1 worm cellular context compared by ENCODE assay signal in the genomic region with DNA sequence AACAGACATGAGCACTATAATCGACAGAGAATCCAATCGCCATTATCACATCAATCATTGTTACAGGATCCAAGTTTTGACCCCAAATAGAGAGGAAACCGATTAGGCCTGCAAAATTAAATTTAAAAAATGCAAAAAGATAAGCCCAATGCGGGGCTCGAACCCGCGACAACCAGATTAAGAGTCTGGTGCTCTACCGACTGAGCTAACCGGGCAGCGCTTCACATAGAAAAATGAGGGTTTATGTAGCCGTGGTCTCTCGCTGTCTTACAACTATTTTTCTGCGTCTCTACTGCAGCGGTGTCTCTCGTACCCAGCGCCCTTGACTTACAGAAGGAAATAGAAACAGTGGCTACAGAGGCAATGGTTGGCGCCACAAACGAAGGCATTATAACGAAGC.
TF ChIP-seq lines count a peak whose summit lies in the region.

No protein-coding gene starts in this region.

TF ChIP-seq in whole organism, L4 larva, 104 proteins besides CTCF, POLR2A, EP300 and RAD21 (continued from another document):
- TF ChIP-seq nhr-102 (tag; optimal IDR thresholded peaks at IDR 0.05; lab: Kevin White, UChicago), result peak; percentile 16
- no peak for TF ChIP-seq nhr-41 (GFP tag; IDR thresholded peaks at IDR 0.05; lab: Robert Waterston, UW)
- no peak for TF ChIP-seq R02D3.7 (tag; optimal IDR thresholded peaks at IDR 0.05; lab: Kevin White, UChicago)
- no peak for TF ChIP-seq nhr-111 (GFP tag; optimal IDR thresholded peaks at IDR 0.05; lab: Kevin White, UChicago)
- no peak for TF ChIP-seq nhr-76 (tag; optimal IDR thresholded peaks at IDR 0.05; lab: Kevin White, UChicago)
- TF ChIP-seq ceh-28 (tag; optimal IDR thresholded peaks at IDR 0.05; lab: Kevin White, UChicago), result no peak
- TF ChIP-seq spr-3 (GFP tag; optimal IDR thresholded peaks at IDR 0.05; lab: Kevin White, UChicago), result peak; percentile 29
- TF ChIP-seq nhr-28 (tag; optimal IDR thresholded peaks at IDR 0.05; lab: Kevin White, UChicago), result peak; percentile 34
- TF ChIP-seq nhr-10 (tag; optimal IDR thresholded peaks at IDR 0.05; lab: Kevin White, UChicago), result no peak
- TF ChIP-seq ces-1 (GFP tag; optimal IDR thresholded peaks at IDR 0.05; lab: Kevin White, UChicago), result no peak
- peak; percentile 22 for TF ChIP-seq zip-2 (tag; optimal IDR thresholded peaks at IDR 0.05; lab: Kevin White, UChicago)
- no peak for TF ChIP-seq cey-2 (tag; optimal IDR thresholded peaks at IDR 0.05; lab: Kevin White, UChicago; ENCODE audit: borderline replicate concordance, insufficient read depth)
- no peak for TF ChIP-seq daf-8 (GFP tag; IDR thresholded peaks at IDR 0.05; lab: Robert Waterston, UW)
- TF ChIP-seq unc-39 (tag; optimal IDR thresholded peaks at IDR 0.05; lab: Kevin White, UChicago), result no peak
- TF ChIP-seq mep-1 (tag; optimal IDR thresholded peaks at IDR 0.05; lab: Kevin White, UChicago), result peak; percentile 72
- TF ChIP-seq aha-1 (tag; lab: Kevin White, UChicago), result no peak
- no peak for TF ChIP-seq Y75B8A.6 (GFP tag; IDR thresholded peaks at IDR 0.05; lab: Robert Waterston, UW)
- TF ChIP-seq snpc-1.2 (GFP tag; IDR thresholded peaks at IDR 0.05; lab: Robert Waterston, UW), result peak; percentile 77; the same call in 1 of the 2 replicates
- TF ChIP-seq rbr-2 (tag; optimal IDR thresholded peaks at IDR 0.05; lab: Kevin White, UChicago), result peak; percentile 56
- peak; percentile 72; the same call in 1 of the 2 replicates for TF ChIP-seq pha-4 (GFP tag; IDR thresholded peaks at IDR 0.05; lab: Robert Waterston, UW)
- no peak for TF ChIP-seq pha-4 (tag; optimal IDR thresholded peaks at IDR 0.05; lab: Kevin White, UChicago)
- TF ChIP-seq ZK337.2 (GFP tag; IDR thresholded peaks at IDR 0.05; lab: Robert Waterston, UW), result peak; percentile 50; the same call in 1 of the 2 replicates
- peak; percentile 84 for TF ChIP-seq madf-9 (GFP tag; conservative IDR thresholded peaks at IDR 0.05; lab: Robert Waterston, UW)
- TF ChIP-seq duxl-1 (tag; optimal IDR thresholded peaks at IDR 0.05; lab: Kevin White, UChicago; ENCODE audit: poor library complexity), result peak; percentile 40
- TF ChIP-seq daf-12 (tag; optimal IDR thresholded peaks at IDR 0.05; lab: Kevin White, UChicago), result no peak
- 0 out of 2 replicates have a peak, but pooled peaks have one; percentile 45 for TF ChIP-seq mdt-29 (GFP tag; IDR thresholded peaks at IDR 0.05; lab: Robert Waterston, UW)
- peak; percentile 74 for TF ChIP-seq nhr-42 (GFP tag; IDR thresholded peaks at IDR 0.05; lab: Robert Waterston, UW)
- no peak for TF ChIP-seq sdz-12 (GFP tag; optimal IDR thresholded peaks at IDR 0.05; lab: Kevin White, UChicago)
- no peak for TF ChIP-seq mdl-1 (tag; optimal IDR thresholded peaks at IDR 0.05; lab: Kevin White, UChicago)
- peak; percentile 8 to 39 for TF ChIP-seq daf-16 (GFP tag; optimal IDR thresholded peaks at IDR 0.05; lab: Kevin White, UChicago)
- peak; percentile 64 for TF ChIP-seq daf-16 (tag; optimal IDR thresholded peaks at IDR 0.05; lab: Kevin White, UChicago)
- TF ChIP-seq snpc-4 (tag; optimal IDR thresholded peaks at IDR 0.05; lab: Kevin White, UChicago), result no peak
- no peak for TF ChIP-seq tag-97 (GFP tag; IDR thresholded peaks at IDR 0.05; lab: Robert Waterston, UW)
- peak; percentile 71; the same call in 1 of the 2 replicates for TF ChIP-seq tra-1 (GFP tag; IDR thresholded peaks at IDR 0.05; lab: Robert Waterston, UW)
TF ChIP-seq in whole organism, L4 larva: peak in this region for 51.
